Fruit fly (Drosophila melanogaster): ENCODE measurements around the gene CG34324.

- TF ChIP-seq psq (optimal IDR thresholded peaks at IDR 0.05) (no peak), ttk (optimal IDR thresholded peaks at IDR 0.05) (no peak)
These were observed 11.8 kb downstream of the CG34324 start, which contains the start of gene Neto for dm6 chrX:13445695-13446094.

Data from Kc167 (cell line).